Fruit fly (Drosophila melanogaster) whole organism, embryonic: Measurements from ENCODE around the gene Max.

Experiments used
- Adf1 ChIP-seq: fragments of 200-800 bp; sonication (Bioruptor generic); IDR thresholded peaks from 2 replicates; pipeline ENCODE4 v1.3.6; 2022; ENCODE audit warnings: missing biosample characterization, missing genetic modification characterization
- CG11093 ChIP-seq: fragments of 200-800 bp; sonication (Bioruptor generic); IDR thresholded peaks from 3 replicates; pipeline ENCODE4 v1.3.6; 2022; ENCODE audit warnings: missing biosample characterization, missing genetic modification characterization
- CG12391 ChIP-seq: fragments of 200-800 bp; sonication (Bioruptor generic); optimal IDR thresholded peaks from 3 replicates; lab custom pipeline; 2018; ENCODE audit warnings: missing biosample characterization, mild to moderate bottlenecking, missing genetic modification characterization, moderate library complexity
- CG12744 ChIP-seq: fragments of 200-800 bp; sonication (Bioruptor generic); optimal IDR thresholded peaks from 2 replicates; lab custom pipeline; 2016; ENCODE audit warnings: missing biosample characterization, missing genetic modification characterization
- CG13296 ChIP-seq: fragments of 200-800 bp; sonication (Bioruptor generic); optimal IDR thresholded peaks from 3 replicates; lab custom pipeline; 2018; ENCODE audit warnings: missing biosample characterization, mild to moderate bottlenecking, missing genetic modification characterization
- CG14667 ChIP-seq: fragments of 200-800 bp; sonication (Bioruptor generic); IDR thresholded peaks from 2 replicates; pipeline ENCODE4 v1.3.6; 2022; ENCODE audit warnings: missing biosample characterization, missing genetic modification characterization
- CG1792 ChIP-seq: fragments of 200-800 bp; sonication (Bioruptor generic); optimal IDR thresholded peaks from 2 replicates; lab custom pipeline; 2016; ENCODE audit warnings: missing biosample characterization, missing genetic modification characterization
- CG18476 ChIP-seq: fragments of 200-800 bp; sonication (Bioruptor generic); optimal IDR thresholded peaks from 2 replicates; lab custom pipeline; 2016; ENCODE audit warnings: missing biosample characterization, mild to moderate bottlenecking, missing genetic modification characterization
- CG31224 ChIP-seq: fragments of 200-800 bp; sonication (Bioruptor generic); IDR thresholded peaks from 2 replicates; pipeline ENCODE4 v1.3.6; 2022; ENCODE audit warnings: missing biosample characterization, missing genetic modification characterization
- CG34422 ChIP-seq: fragments of 200-800 bp; sonication (Bioruptor generic); IDR thresholded peaks from 3 replicates; pipeline ENCODE4 v1.3.6; 2022; ENCODE audit warnings: missing biosample characterization, missing genetic modification characterization
- CG3726 ChIP-seq: fragments of 200-800 bp; sonication (Bioruptor generic); IDR thresholded peaks from 3 replicates; pipeline ENCODE4, ENCODE4 v1.3.6; 2022; ENCODE audit warnings: missing biosample characterization, missing genetic modification characterization
- CG4404 ChIP-seq: fragments of 200-800 bp; sonication (Bioruptor generic); IDR thresholded peaks from 2 replicates; pipeline ENCODE4 v1.3.6; 2022; ENCODE audit warnings: missing biosample characterization, missing genetic modification characterization
- CG4730 ChIP-seq: fragments of 200-800 bp; sonication (Bioruptor generic); IDR thresholded peaks from 2 replicates; pipeline ENCODE4 v1.3.6; 2022; ENCODE audit warnings: missing biosample characterization, missing genetic modification characterization
- CG4820 ChIP-seq: fragments of 200-800 bp; sonication (Bioruptor generic); optimal IDR thresholded peaks from 3 replicates; lab custom pipeline; 2016; ENCODE audit warnings: missing biosample characterization, missing genetic modification characterization
- CG5953 ChIP-seq: fragments of 200-800 bp; sonication (Bioruptor generic); IDR thresholded peaks from 2 replicates; pipeline ENCODE4 v1.3.6; 2022; ENCODE audit warnings: missing biosample characterization, missing genetic modification characterization
- CG6689 ChIP-seq: fragments of 200-800 bp; sonication (Bioruptor generic); IDR thresholded peaks from 2 replicates; pipeline ENCODE4 v1.3.6; 2022; ENCODE audit warnings: missing biosample characterization, missing genetic modification characterization
- CG7928 ChIP-seq: fragments of 200-800 bp; sonication (Bioruptor generic); optimal IDR thresholded peaks from 2 replicates; lab custom pipeline; 2017; ENCODE audit warnings: missing biosample characterization, mild to moderate bottlenecking, missing genetic modification characterization
- CG9215 ChIP-seq: fragments of 200-800 bp; sonication (Bioruptor generic); IDR thresholded peaks from 2 replicates; pipeline ENCODE4 v1.3.6; 2022; ENCODE audit warnings: missing biosample characterization, missing genetic modification characterization
- CG9727 ChIP-seq: fragments of 200-800 bp; sonication (Bioruptor generic); optimal IDR thresholded peaks from 3 replicates; lab custom pipeline; 2017; ENCODE audit warnings: missing biosample characterization, mild to moderate bottlenecking, missing genetic modification characterization
- CrebB ChIP-seq: fragments of 200-800 bp; sonication (Bioruptor generic); optimal IDR thresholded peaks from 3 replicates; lab custom pipeline; 2018; ENCODE audit warnings: missing biosample characterization, mild to moderate bottlenecking, missing genetic modification characterization
- D ChIP-seq, 2 experiments: fragments of 200-800 bp in 1 of 2; fragments of >200 bp in 1 of 2; sonication (Bioruptor generic) in 1 of 2; optimal IDR thresholded peaks; 2 replicates in 1 of 2; 3 replicates in 1 of 2; lab custom pipeline; 2017; ENCODE audit warnings: mild to moderate bottlenecking in 1 of 2, missing biosample characterization in 1 of 2, missing genetic modification characterization in 1 of 2, missing genetic modification reagents in 1 of 2
- Deaf1 ChIP-seq: fragments of 200-800 bp; optimal IDR thresholded peaks from 3 replicates; lab custom pipeline; 2019; ENCODE audit warnings: missing biosample characterization, mild to moderate bottlenecking, missing genetic modification characterization, moderate library complexity
- Doc2 ChIP-seq: fragments of 200-800 bp; sonication (Bioruptor generic); IDR thresholded peaks from 2 replicates; pipeline ENCODE4 v1.3.6; 2022; ENCODE audit warnings: missing biosample characterization, missing genetic modification characterization
- Dref ChIP-seq: fragments of 200-800 bp; sonication (Bioruptor generic); IDR thresholded peaks from 2 replicates; pipeline ENCODE4 v1.3.6; 2022; ENCODE audit warnings: missing biosample characterization, missing genetic modification characterization
- Ets65A ChIP-seq: fragments of 200-800 bp; sonication (Bioruptor generic); peaks from one replicate; lab custom pipeline; 2016; ENCODE audit warnings: missing biosample characterization, missing genetic modification characterization
- Gsc ChIP-seq: fragments of 200-800 bp; sonication (Bioruptor generic); IDR thresholded peaks from 2 replicates; pipeline ENCODE4 v1.3.6; 2022; ENCODE audit warnings: missing biosample characterization, missing genetic modification characterization
- Gug ChIP-seq: fragments of 200-800 bp; sonication (Bioruptor generic); IDR thresholded peaks from 4 replicates; pipeline ENCODE4 v1.3.6; 2022; ENCODE audit warnings: missing biosample characterization, missing genetic modification characterization
- Jarid2 ChIP-seq: fragments of 200-800 bp; sonication (Bioruptor generic); optimal IDR thresholded peaks from 3 replicates; lab custom pipeline; 2017; ENCODE audit warnings: mild to moderate bottlenecking, missing biosample characterization, missing genetic modification reagents, missing genetic modification characterization
- Lim3 ChIP-seq: fragments of 200-800 bp; sonication (Bioruptor generic); IDR thresholded peaks from 2 replicates; pipeline ENCODE4 v1.3.6; 2022; ENCODE audit warnings: missing biosample characterization, missing genetic modification characterization
- Med ChIP-seq: fragments of 200-800 bp; sonication (Bioruptor generic); peaks from one replicate; lab custom pipeline; 2016; ENCODE audit warnings: missing biosample characterization, missing genetic modification characterization, mild to moderate bottlenecking, inconsistent platforms, moderate library complexity
- Mes4 ChIP-seq: fragments of 200-800 bp; sonication (Bioruptor generic); optimal IDR thresholded peaks from 2 replicates; lab custom pipeline; 2016; ENCODE audit warnings: missing biosample characterization, missing genetic modification characterization
- Neu2 ChIP-seq: fragments of 200-800 bp; sonication (Bioruptor generic); optimal IDR thresholded peaks from 3 replicates; lab custom pipeline; 2016; ENCODE audit warnings: missing biosample characterization, missing genetic modification characterization, borderline replicate concordance
- Nf-YC ChIP-seq: fragments of 200-800 bp; optimal IDR thresholded peaks from 3 replicates; lab custom pipeline; 2019; ENCODE audit warnings: missing biosample characterization, mild to moderate bottlenecking, missing genetic modification characterization, moderate library complexity
- Six4 ChIP-seq: fragments of 200-800 bp; sonication (Bioruptor generic); optimal IDR thresholded peaks from 2 replicates; lab custom pipeline; 2016; ENCODE audit warnings: missing biosample characterization, missing genetic modification characterization
- Sox100B ChIP-seq: fragments of 200-800 bp; sonication (Bioruptor generic); optimal IDR thresholded peaks from 3 replicates; lab custom pipeline; 2018; ENCODE audit warnings: missing biosample characterization, mild to moderate bottlenecking, missing genetic modification characterization
- TFAM ChIP-seq: fragments of 200-800 bp; sonication (Bioruptor generic); optimal IDR thresholded peaks from 2 replicates; lab custom pipeline; 2017; ENCODE audit warnings: missing biosample characterization, missing genetic modification characterization, inconsistent platforms
- Trl ChIP-seq, 3 experiments: fragments of >200 bp in 2 of 3; fragments of 200-800 bp in 1 of 3; sonication (Bioruptor generic) in 1 of 3; optimal IDR thresholded peaks; 2 replicates in 1 of 3; 3 replicates in 2 of 3; lab custom pipeline; 2016 to 2017; ENCODE audit warnings: missing biosample characterization in 1 of 3, missing genetic modification characterization in 1 of 3
- Usf ChIP-seq: fragments of 200-800 bp; sonication (Bioruptor generic); optimal IDR thresholded peaks from 2 replicates; lab custom pipeline; 2017; ENCODE audit warnings: missing genotype, missing biosample characterization, missing genetic modification characterization
- chif ChIP-seq, 2 experiments: fragments of 200-800 bp; sonication (Bioruptor generic); optimal IDR thresholded peaks; 3 replicates each; lab custom pipeline; 2016; ENCODE audit warnings: missing biosample characterization in 2 of 2, missing genetic modification characterization in 2 of 2
- chn ChIP-seq: fragments of 200-800 bp; sonication (Bioruptor generic); optimal IDR thresholded peaks from 2 replicates; lab custom pipeline; 2016; ENCODE audit warnings: missing biosample characterization, missing genetic modification characterization
- danr ChIP-seq: fragments of 200-800 bp; sonication (Bioruptor generic); IDR thresholded peaks from 2 replicates; pipeline ENCODE4 v1.3.6; 2022; ENCODE audit warnings: missing biosample characterization, missing genetic modification characterization
- dm ChIP-seq: fragments of 200-800 bp; sonication (Bioruptor generic); optimal IDR thresholded peaks from 3 replicates; lab custom pipeline; 2016; ENCODE audit warnings: missing biosample characterization, missing genetic modification characterization
- gce ChIP-seq: fragments of 200-800 bp; sonication (Bioruptor generic); IDR thresholded peaks from 3 replicates; pipeline ENCODE4 v1.3.6; 2022; ENCODE audit warnings: missing biosample characterization, missing genetic modification characterization
- gsb ChIP-seq: fragments of 200-800 bp; sonication (Bioruptor generic); IDR thresholded peaks from 2 replicates; pipeline ENCODE4 v1.3.6; 2022; ENCODE audit warnings: missing biosample characterization, missing genetic modification characterization
- insv ChIP-seq, 2 experiments: fragments of 200-800 bp; sonication (Bioruptor generic); optimal IDR thresholded peaks; 3 replicates each; lab custom pipeline; 2016 to 2018; ENCODE audit warnings: missing biosample characterization in 2 of 2, missing genetic modification characterization in 2 of 2
- mam ChIP-seq: fragments of 200-800 bp; sonication (Bioruptor generic); optimal IDR thresholded peaks from 3 replicates; lab custom pipeline; 2016; ENCODE audit warnings: missing biosample characterization, missing genetic modification characterization
- mirr ChIP-seq: fragments of 200-800 bp; sonication (Bioruptor generic); optimal IDR thresholded peaks from 3 replicates; lab custom pipeline; 2018; ENCODE audit warnings: missing biosample characterization, mild to moderate bottlenecking, missing genetic modification characterization
- psq ChIP-seq: fragments of 200-800 bp; sonication (Bioruptor generic); optimal IDR thresholded peaks from 2 replicates; lab custom pipeline; 2017; ENCODE audit warnings: missing biosample characterization, missing genetic modification characterization
- schlank ChIP-seq: fragments of 200-800 bp; sonication (Bioruptor generic); optimal IDR thresholded peaks from 2 replicates; lab custom pipeline; 2018; ENCODE audit warnings: missing biosample characterization, mild to moderate bottlenecking, missing genetic modification characterization
- zf30C ChIP-seq: fragments of 200-800 bp; sonication (Bioruptor generic); optimal IDR thresholded peaks from 3 replicates; lab custom pipeline; 2018; ENCODE audit warnings: missing biosample characterization, mild to moderate bottlenecking, missing genetic modification characterization

Gene Max

DNA sequence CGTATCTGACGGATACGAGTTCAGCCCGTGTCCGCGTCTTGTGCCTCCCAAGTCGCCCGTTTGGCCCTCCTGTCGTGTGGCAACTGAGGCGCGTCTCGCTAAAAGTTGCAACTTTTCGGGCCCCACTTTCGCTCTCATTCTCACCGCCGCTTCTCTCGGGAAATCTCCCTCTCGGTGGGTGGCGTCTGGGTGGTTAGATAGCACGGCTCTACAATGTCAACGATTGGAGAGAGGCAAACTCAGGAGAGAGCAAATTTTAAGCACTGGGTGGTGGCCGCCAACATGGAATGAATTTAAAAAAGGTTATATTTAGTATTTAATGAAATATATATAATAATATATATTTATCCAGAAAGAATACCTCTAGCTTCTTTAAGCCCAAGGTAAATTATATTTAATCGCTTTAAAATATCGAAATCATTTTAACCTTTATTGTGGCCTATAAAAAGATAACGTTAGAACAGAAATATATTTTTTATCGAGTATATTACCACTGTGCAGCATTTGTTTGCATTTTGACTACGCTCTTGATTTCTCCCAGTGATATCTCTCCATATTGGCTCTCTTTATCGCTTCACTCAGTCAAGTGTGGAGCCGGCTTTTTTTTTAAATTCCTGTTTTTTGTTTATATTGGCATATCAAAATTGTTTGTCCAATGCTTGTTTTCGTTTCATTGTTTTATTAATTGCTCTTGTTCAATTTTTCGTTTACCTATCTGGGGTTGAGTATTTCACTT is 28.6 kb upstream of the Max start, which contains the start of gene Gbs-76A (continued):
- TF ChIP-seq Dref (no peak), Lim3 (GFP tag; lab: Robert Waterston, UW) (no peak), psq (GFP tag; lab: Kevin White, UChicago) (peak; percentile 10), Doc2 (GFP tag; lab: Robert Waterston, UW) (no peak), CG9727 (GFP tag; lab: Kevin White, UChicago) (peak; percentile 81), Med (GFP tag; lab: Kevin White, UChicago) (peak; percentile 72), CG11093 (0 out of 3 replicates have a peak, but pooled peaks have one; percentile 57), CG12744 (GFP tag; lab: Kevin White, UChicago) (peak; percentile 29), danr (GFP tag; lab: Robert Waterston, UW) (0 out of 2 replicates have a peak, but pooled peaks have one; percentile 5), CrebB (tag; lab: Kevin White, UChicago) (peak; percentile 52), CG7928 (GFP tag; lab: Kevin White, UChicago) (no peak), CG12391 (tag; lab: Kevin White, UChicago) (peak; percentile 89), Sox100B (GFP tag; lab: Kevin White, UChicago) (peak; percentile 85), Deaf1 (tag; lab: Kevin White, UChicago) (peak; percentile 58), CG13296 (peak; percentile 95), mirr (GFP tag; lab: Kevin White, UChicago) (no peak), CG4820 (GFP tag; lab: Kevin White, UChicago) (peak; percentile 36), CG31224 (peak; percentile 53), CG3726 (GFP tag; lab: Robert Waterston, UW) (no peak), CG5953 (GFP tag; lab: Robert Waterston, UW) (peak; percentile 33; the same call in 1 of the 2 replicates), zf30C (GFP tag; lab: Kevin White, UChicago) (peak; percentile 75), Neu2 (no peak), D (optimal IDR thresholded peaks at IDR 0.05; lab: Kevin White, UChicago) (no peak), D (GFP tag; optimal IDR thresholded peaks at IDR 0.05; lab: Kevin White, UChicago) (peak; percentile 75), Adf1 (GFP tag; lab: Robert Waterston, UW) (peak; percentile 27; the same call in 1 of the 2 replicates), gce (GFP tag; lab: Robert Waterston, UW) (peak; percentile 16; the same call in 1 of the 3 replicates), Trl (optimal IDR thresholded peaks at IDR 0.05; lab: Kevin White, UChicago) (peak; percentile 72 to 90), Trl (GFP tag; optimal IDR thresholded peaks at IDR 0.05; lab: Kevin White, UChicago) (no peak), gsb (GFP tag; lab: Robert Waterston, UW) (peak; percentile 62), mam (peak; percentile 3), Gug (GFP tag; lab: Robert Waterston, UW) (no peak), Mes4 (GFP tag; lab: Kevin White, UChicago) (no peak), chif (GFP tag; optimal IDR thresholded peaks at IDR 0.05; lab: Kevin White, UChicago) (no peak), Jarid2 (GFP tag; lab: Kevin White, UChicago) (no peak), Six4 (GFP tag; lab: Kevin White, UChicago) (peak; percentile 41), CG6689 (peak; percentile 85), CG9215 (GFP tag; lab: Robert Waterston, UW) (peak; percentile 70), chn (no peak), schlank (tag; lab: Kevin White, UChicago) (peak; percentile 18), dm (GFP tag; lab: Kevin White, UChicago) (no peak), Usf (GFP tag; lab: Kevin White, UChicago) (peak; percentile 33), Ets65A (peak; percentile 66), CG4730 (peak; percentile 42; the same call in 1 of the 2 replicates), insv (GFP tag; optimal IDR thresholded peaks at IDR 0.05; lab: Kevin White, UChicago) (peak in 1 of 2 experiments; percentile 38), Gsc (GFP tag; lab: Robert Waterston, UW) (no peak), CG1792 (GFP tag; lab: Kevin White, UChicago) (no peak), Nf-YC (tag; lab: Kevin White, UChicago) (peak; percentile 81), CG4404 (GFP tag; lab: Robert Waterston, UW) (peak; percentile 53), CG34422 (GFP tag; lab: Robert Waterston, UW) (peak; percentile 81), CG14667 (peak; percentile 22; the same call in 1 of the 2 replicates), CG18476 (GFP tag; lab: Kevin White, UChicago) (peak; percentile 12), TFAM (peak; percentile 11)
